Worm (Caenorhabditis elegans) whole organism, young adult: ENCODE results near the gene C09F5.3.

Source experiments
- Y95B8A.8 ChIP-seq: fragments of 200-800 bp; sonication (Bioruptor generic); IDR thresholded peaks from 2 replicates; pipeline ENCODE4 v1.3.6; 2022; ENCODE audit warnings: missing genetic modification reagents, missing genetic modification characterization, missing compliant biosample characterization
- ama-1 ChIP-seq, 3 experiments: fragments of 150-350 bp in 1 of 3; sonication (generic microtip) in 2 of 3; optimal IDR thresholded peaks; 2 replicates each; lab custom pipeline; 2014 to 2018; ENCODE audit warnings: missing biosample characterization in 2 of 3, missing genetic modification characterization in 2 of 3, missing genetic modification reagents in 2 of 3
- aptf-2 ChIP-seq: fragments of 200-800 bp; sonication (Bioruptor generic); conservative IDR thresholded peaks from 2 replicates; pipeline ENCODE4 v1.3.6; 2022; ENCODE audit warnings: missing genetic modification reagents, missing genetic modification characterization, missing compliant biosample characterization
- madf-10 ChIP-seq: sonication (generic microtip); optimal IDR thresholded peaks from 2 replicates; lab custom pipeline; 2016; ENCODE audit warnings: mild to moderate bottlenecking, missing genetic modification characterization, missing compliant biosample characterization
- madf-6 ChIP-seq: fragments of 200-800 bp; sonication (Bioruptor generic); IDR thresholded peaks from 2 replicates; pipeline ENCODE4 v1.3.6; 2022; ENCODE audit warnings: missing genetic modification reagents, missing genetic modification characterization, missing compliant biosample characterization
- snpc-1.3 ChIP-seq: sonication (generic microtip); optimal IDR thresholded peaks from 2 replicates; lab custom pipeline; 2017; ENCODE audit warnings: missing genetic modification characterization, mild to moderate bottlenecking, missing compliant biosample characterization, antibody characterized with exemption, moderate library complexity, missing genotype, missing genetic modification reagents; ENCODE audit not compliant: insufficient read depth

- TF ChIP-seq madf-10 (tag; lab: Kevin White, UChicago), result no peak
- no peak for TF ChIP-seq Y95B8A.8 (GFP tag; lab: Robert Waterston, UW)
- no peak for TF ChIP-seq snpc-1.3 (tag; lab: Kevin White, UChicago)
- no peak for TF ChIP-seq aptf-2 (GFP tag; lab: Robert Waterston, UW)
- no peak for TF ChIP-seq ama-1 (optimal IDR thresholded peaks at IDR 0.05; lab: Kevin White, UChicago)
- TF ChIP-seq ama-1 (GFP tag; optimal IDR thresholded peaks at IDR 0.05; lab: Kevin White, UChicago), result no peak
- TF ChIP-seq madf-6 (GFP tag; lab: Robert Waterston, UW), result peak; percentile 26; the same call in 1 of the 2 replicates
Measured at ce11 chrIII:688083-688482, 23.0 kb upstream of the C09F5.3 start.
